Fruit fly (Drosophila melanogaster) whole organism, embryonic: Measurements from ENCODE around the gene Ak3.
A peak's percentile ranks its signal among the peaks of the same experiment; 100 is the strongest.

Experiments
- Awh ChIP-seq: fragments of 200-800 bp; sonication (Bioruptor generic); IDR thresholded peaks from 2 replicates; pipeline ENCODE4, ENCODE4 v1.3.6; 2022; ENCODE audit warnings: missing biosample characterization, missing genetic modification characterization
- B-H1 ChIP-seq: fragments of 200-800 bp; sonication (Bioruptor generic); IDR thresholded peaks from 3 replicates; pipeline ENCODE4 v1.3.6; 2022; ENCODE audit warnings: missing biosample characterization, missing genetic modification characterization
- B-H2 ChIP-seq: fragments of 200-800 bp; sonication (Bioruptor generic); optimal IDR thresholded peaks from 2 replicates; lab custom pipeline; 2018; ENCODE audit warnings: missing biosample characterization, mild to moderate bottlenecking, missing genetic modification characterization
- C15 ChIP-seq: fragments of 200-800 bp; sonication (Bioruptor generic); IDR thresholded peaks from 3 replicates; pipeline ENCODE4 v1.3.6; 2022; ENCODE audit warnings: missing biosample characterization, missing genetic modification characterization
- CG10979 ChIP-seq: fragments of 200-800 bp; sonication (Bioruptor generic); optimal IDR thresholded peaks from 2 replicates; lab custom pipeline; 2018; ENCODE audit warnings: missing biosample characterization, mild to moderate bottlenecking, missing genetic modification characterization, moderate library complexity
- CG11093 ChIP-seq: fragments of 200-800 bp; sonication (Bioruptor generic); IDR thresholded peaks from 3 replicates; pipeline ENCODE4 v1.3.6; 2022; ENCODE audit warnings: missing biosample characterization, missing genetic modification characterization
- CG11398 ChIP-seq: fragments of 200-800 bp; sonication (Bioruptor generic); optimal IDR thresholded peaks from 2 replicates; lab custom pipeline; 2016; ENCODE audit warnings: missing biosample characterization, missing genetic modification characterization
- CG12104 ChIP-seq: fragments of 200-800 bp; sonication (Bioruptor generic); optimal IDR thresholded peaks from 3 replicates; lab custom pipeline; 2016; ENCODE audit warnings: missing biosample characterization, missing genetic modification characterization
- CG12299 ChIP-seq: fragments of 200-800 bp; sonication (Bioruptor generic); optimal IDR thresholded peaks from 2 replicates; lab custom pipeline; 2018; ENCODE audit warnings: missing biosample characterization, mild to moderate bottlenecking, missing genetic modification characterization
- CG1233 ChIP-seq: fragments of 200-800 bp; sonication (Bioruptor generic); optimal IDR thresholded peaks from 4 replicates; lab custom pipeline; 2018; ENCODE audit warnings: missing biosample characterization, mild to moderate bottlenecking, missing genetic modification characterization
- CG14441 ChIP-seq: fragments of 200-800 bp; sonication (Bioruptor generic); IDR thresholded peaks from 2 replicates; pipeline ENCODE4 v1.3.6; 2022; ENCODE audit warnings: missing biosample characterization, missing genetic modification characterization
- CG15011 ChIP-seq: fragments of 200-800 bp; sonication (Bioruptor generic); optimal IDR thresholded peaks from 3 replicates; lab custom pipeline; 2018; ENCODE audit warnings: missing biosample characterization, mild to moderate bottlenecking, missing genetic modification characterization
- CG17361 ChIP-seq: fragments of 200-800 bp; sonication (Bioruptor generic); IDR thresholded peaks from 3 replicates; pipeline ENCODE4 v1.3.6; 2022; ENCODE audit warnings: missing biosample characterization, missing genetic modification characterization
- CG17568 ChIP-seq: fragments of 200-800 bp; sonication (Bioruptor generic); optimal IDR thresholded peaks from 2 replicates; lab custom pipeline; 2018; ENCODE audit warnings: missing biosample characterization, mild to moderate bottlenecking, missing genetic modification characterization, moderate library complexity
- CG1832 ChIP-seq: fragments of 200-800 bp; sonication (Bioruptor generic); optimal IDR thresholded peaks from 2 replicates; lab custom pipeline; 2017; ENCODE audit warnings: missing biosample characterization, mild to moderate bottlenecking, missing genetic modification characterization, inconsistent platforms
- CG18599 ChIP-seq: fragments of 200-800 bp; sonication (Bioruptor generic); optimal IDR thresholded peaks from 3 replicates; lab custom pipeline; 2017; ENCODE audit warnings: missing biosample characterization, missing genetic modification characterization, mild to moderate bottlenecking, moderate library complexity, missing genetic modification reagents
- CG2202 ChIP-seq: fragments of 200-800 bp; sonication (Bioruptor generic); optimal IDR thresholded peaks from 2 replicates; lab custom pipeline; 2018; ENCODE audit warnings: missing biosample characterization, mild to moderate bottlenecking, missing genetic modification characterization
- CG3281 ChIP-seq: fragments of 200-800 bp; sonication (Bioruptor generic); optimal IDR thresholded peaks from 3 replicates; lab custom pipeline; 2017; ENCODE audit warnings: missing biosample characterization, mild to moderate bottlenecking, missing genetic modification characterization
- CG3995 ChIP-seq: fragments of 200-800 bp; sonication (Bioruptor generic); optimal IDR thresholded peaks from 3 replicates; lab custom pipeline; 2016; ENCODE audit warnings: missing biosample characterization, missing genetic modification characterization
- CG4617 ChIP-seq: fragments of 200-800 bp; sonication (Bioruptor generic); optimal IDR thresholded peaks from 3 replicates; lab custom pipeline; 2016; ENCODE audit warnings: missing biosample characterization, missing genetic modification characterization, borderline replicate concordance
- CG7745 ChIP-seq: fragments of 200-800 bp; sonication (Bioruptor generic); optimal IDR thresholded peaks from 2 replicates; lab custom pipeline; 2018; ENCODE audit warnings: missing biosample characterization, mild to moderate bottlenecking, missing genetic modification characterization, moderate library complexity
- CG7928 ChIP-seq: fragments of 200-800 bp; sonication (Bioruptor generic); optimal IDR thresholded peaks from 2 replicates; lab custom pipeline; 2017; ENCODE audit warnings: missing biosample characterization, mild to moderate bottlenecking, missing genetic modification characterization
- CG8478 ChIP-seq: fragments of >200 bp; optimal IDR thresholded peaks from 2 replicates; lab custom pipeline; 2018
- CG8765 ChIP-seq: fragments of 200-800 bp; sonication (Bioruptor generic); IDR thresholded peaks from 2 replicates; pipeline ENCODE4 v1.3.6; 2022; ENCODE audit warnings: missing biosample characterization, missing genetic modification characterization
- CTCF ChIP-seq: fragments of 200-800 bp; sonication (Bioruptor generic); optimal IDR thresholded peaks from 2 replicates; lab custom pipeline; 2017; ENCODE audit warnings: missing biosample characterization, mild to moderate bottlenecking, missing genetic modification characterization, moderate library complexity
- Deaf1 ChIP-seq: fragments of 200-800 bp; optimal IDR thresholded peaks from 3 replicates; lab custom pipeline; 2019; ENCODE audit warnings: missing biosample characterization, mild to moderate bottlenecking, missing genetic modification characterization, moderate library complexity
- Eip74EF ChIP-seq, 2 experiments: fragments of 200-800 bp in 1 of 2; fragments of >200 bp in 1 of 2; sonication (Bioruptor generic) in 1 of 2; optimal IDR thresholded peaks; 2 replicates each; lab custom pipeline; 2017 to 2019; ENCODE audit warnings: missing biosample characterization in 2 of 2, missing genetic modification characterization in 2 of 2, mild to moderate bottlenecking in 1 of 2, moderate library complexity in 1 of 2
- H15 ChIP-seq: fragments of 200-800 bp; sonication (Bioruptor generic); IDR thresholded peaks from 3 replicates; pipeline ENCODE4 v1.3.6; 2022; ENCODE audit warnings: missing biosample characterization, missing genetic modification characterization
- HLH3B ChIP-seq: fragments of 200-800 bp; sonication (Bioruptor generic); IDR thresholded peaks from 2 replicates; pipeline ENCODE4 v1.3.6; 2022; ENCODE audit warnings: missing biosample characterization, missing genetic modification characterization
- Mrtf ChIP-seq: fragments of 200-800 bp; sonication (Bioruptor generic); IDR thresholded peaks from 3 replicates; pipeline ENCODE4 v1.3.6; 2022; ENCODE audit warnings: missing biosample characterization, missing genetic modification characterization
- Xbp1 ChIP-seq: fragments of 200-800 bp; sonication (Bioruptor generic); optimal IDR thresholded peaks from 3 replicates; lab custom pipeline; 2016; ENCODE audit warnings: missing biosample characterization, mild to moderate bottlenecking, missing genetic modification characterization
- amos ChIP-seq: fragments of 200-800 bp; sonication (Bioruptor generic); IDR thresholded peaks from 2 replicates; pipeline ENCODE4 v1.3.6; 2022; ENCODE audit warnings: missing biosample characterization, missing genetic modification characterization; ENCODE audit not compliant: partially characterized antibody
- ara ChIP-seq: fragments of 200-800 bp; sonication (Bioruptor generic); IDR thresholded peaks from 2 replicates; pipeline ENCODE4 v1.3.6; 2022; ENCODE audit warnings: missing biosample characterization, missing genetic modification characterization
- ato ChIP-seq: fragments of 200-800 bp; sonication (Bioruptor generic); IDR thresholded peaks from 2 replicates; pipeline ENCODE4 v1.3.6; 2022; ENCODE audit warnings: missing biosample characterization, missing genetic modification characterization; ENCODE audit not compliant: partially characterized antibody
- bab2 ChIP-seq: fragments of 200-800 bp; sonication (Bioruptor generic); optimal IDR thresholded peaks from 2 replicates; lab custom pipeline; 2016; ENCODE audit warnings: missing biosample characterization, missing genetic modification characterization
- bcd ChIP-seq: fragments of 200-800 bp; sonication (Bioruptor generic); optimal IDR thresholded peaks from 2 replicates; lab custom pipeline; 2017; ENCODE audit warnings: missing biosample characterization, mild to moderate bottlenecking, missing genetic modification characterization
- ci ChIP-seq: fragments of 200-800 bp; sonication (Bioruptor generic); IDR thresholded peaks from 3 replicates; pipeline ENCODE4 v1.3.6; 2022; ENCODE audit warnings: missing biosample characterization, missing genetic modification characterization
- dmrt11E ChIP-seq: fragments of 200-800 bp; sonication (Bioruptor generic); optimal IDR thresholded peaks from 3 replicates; lab custom pipeline; 2018; ENCODE audit warnings: missing biosample characterization, mild to moderate bottlenecking, missing genetic modification characterization, moderate library complexity
- esg ChIP-seq: fragments of 200-800 bp; sonication (Bioruptor generic); conservative IDR thresholded peaks from 2 replicates; pipeline ENCODE4 v1.3.6; 2022; ENCODE audit warnings: missing biosample characterization, missing genetic modification characterization
- eve ChIP-seq, 2 experiments: fragments of >200 bp; optimal IDR thresholded peaks; 2 replicates each; lab custom pipeline; 2017; ENCODE audit warnings: missing biosample characterization in 2 of 2, missing genetic modification characterization in 2 of 2
- gro ChIP-seq: fragments of 200-800 bp; sonication (Bioruptor generic); optimal IDR thresholded peaks from 2 replicates; lab custom pipeline; 2016; ENCODE audit warnings: missing biosample characterization, missing genetic modification characterization
- hb ChIP-seq: fragments of 200-800 bp; sonication (Bioruptor generic); IDR thresholded peaks from 3 replicates; pipeline ENCODE4 v1.3.6; 2022; ENCODE audit warnings: missing biosample characterization, missing genetic modification characterization; ENCODE audit not compliant: partially characterized antibody
- luna ChIP-seq: fragments of 200-800 bp; sonication (Bioruptor generic); optimal IDR thresholded peaks from 2 replicates; lab custom pipeline; 2016; ENCODE audit warnings: missing biosample characterization, missing genetic modification characterization
- mld ChIP-seq: fragments of 200-800 bp; sonication (Bioruptor generic); IDR thresholded peaks from 3 replicates; pipeline ENCODE4 v1.3.6; 2022; ENCODE audit warnings: missing biosample characterization, missing genetic modification characterization; ENCODE audit not compliant: partially characterized antibody
- otp ChIP-seq: fragments of 200-800 bp; sonication (Bioruptor generic); IDR thresholded peaks from 3 replicates; pipeline ENCODE4, ENCODE4 v1.3.6; 2022; ENCODE audit warnings: missing biosample characterization, missing genetic modification characterization
- sna ChIP-seq: fragments of 200-800 bp; sonication (Bioruptor generic); IDR thresholded peaks from 2 replicates; pipeline ENCODE4 v1.3.6; 2022; ENCODE audit warnings: missing biosample characterization, missing genetic modification characterization; ENCODE audit not compliant: partially characterized antibody
- so ChIP-seq: fragments of 200-800 bp; sonication (Bioruptor generic); IDR thresholded peaks from 3 replicates; pipeline ENCODE4 v1.3.6; 2022; ENCODE audit warnings: missing biosample characterization, missing genetic modification characterization
- stwl ChIP-seq: fragments of 200-800 bp; sonication (Bioruptor generic); optimal IDR thresholded peaks from 3 replicates; lab custom pipeline; 2018; ENCODE audit warnings: missing biosample characterization, mild to moderate bottlenecking, missing genetic modification characterization, moderate library complexity
- sug ChIP-seq: fragments of 200-800 bp; optimal IDR thresholded peaks from 2 replicates; lab custom pipeline; 2019; ENCODE audit warnings: missing biosample characterization, mild to moderate bottlenecking, missing genetic modification characterization, moderate library complexity
- unc-4 ChIP-seq: fragments of 200-800 bp; sonication (Bioruptor generic); IDR thresholded peaks from 2 replicates; pipeline ENCODE4 v1.3.6; 2022; ENCODE audit warnings: missing biosample characterization, missing genetic modification characterization; ENCODE audit not compliant: partially characterized antibody

Ak3 gene

DNA sequence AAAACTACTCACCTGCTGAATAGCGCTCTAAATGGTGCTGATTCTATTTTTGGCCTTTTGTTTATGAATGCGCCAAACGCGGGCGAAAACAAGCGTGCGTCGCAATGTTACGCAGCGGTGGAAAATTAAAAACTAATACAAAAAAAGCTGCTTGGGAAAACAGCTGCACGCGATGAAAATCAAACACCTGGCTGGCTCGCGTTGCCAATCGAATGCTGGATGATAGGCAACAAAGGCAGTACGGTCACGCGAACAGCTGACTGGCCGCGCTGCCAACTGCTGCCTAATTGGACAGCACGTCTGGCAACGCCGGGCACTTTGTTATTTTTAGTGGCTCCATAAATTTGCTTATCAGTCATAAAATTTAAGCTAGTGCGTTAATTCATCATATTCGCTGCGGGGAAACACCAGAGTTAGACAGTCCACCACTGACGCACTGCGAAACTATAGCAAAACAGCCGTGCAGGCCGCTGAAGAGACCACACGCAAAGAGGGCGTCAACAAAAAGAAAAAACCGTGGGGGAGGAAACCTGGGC is 20.9 kb downstream of the Ak3 start, which contains the start of the genes SelR and Tsp86D (continued):
- TF ChIP-seq CG1832 (GFP tag; lab: Kevin White, UChicago) = no peak
- peak; percentile 61; the same call in 1 of the 3 replicates for TF ChIP-seq otp (GFP tag; lab: Robert Waterston, UW)
- peak; percentile 66 for TF ChIP-seq unc-4 (GFP tag; lab: Robert Waterston, UW)
- no peak for TF ChIP-seq B-H1 (GFP tag; lab: Robert Waterston, UW)
- TF ChIP-seq CG10979 = peak; percentile 24
- TF ChIP-seq Mrtf (GFP tag; lab: Robert Waterston, UW) = no peak
- TF ChIP-seq Xbp1 (GFP tag; lab: Kevin White, UChicago) = no peak
- peak; percentile 65 for TF ChIP-seq CTCF (GFP tag; lab: Kevin White, UChicago)
- no peak for TF ChIP-seq esg (GFP tag; lab: Robert Waterston, UW)
- peak; percentile 48 for TF ChIP-seq CG12104 (GFP tag; lab: Kevin White, UChicago)
- TF ChIP-seq eve (GFP tag; optimal IDR thresholded peaks at IDR 0.05; lab: Kevin White, UChicago) = no peak
- no peak; the same call in 2 of the 3 replicates for TF ChIP-seq so (GFP tag; lab: Robert Waterston, UW)
- TF ChIP-seq CG3281 (GFP tag; lab: Kevin White, UChicago) = peak; percentile 69
- no peak for TF ChIP-seq mld (GFP tag; lab: Robert Waterston, UW)
- TF ChIP-seq C15 (GFP tag; lab: Robert Waterston, UW) = no peak
- no peak for TF ChIP-seq CG11398 (GFP tag; lab: Kevin White, UChicago)
- no peak for TF ChIP-seq CG8765 (GFP tag; lab: Robert Waterston, UW)
- TF ChIP-seq Awh (GFP tag; lab: Robert Waterston, UW) = no peak; the same call in 1 of the 2 replicates
- TF ChIP-seq B-H2 = peak; percentile 84
- TF ChIP-seq CG1233 (GFP tag; lab: Kevin White, UChicago) = peak; percentile 48
- TF ChIP-seq CG11093 (GFP tag; lab: Robert Waterston, UW) = no peak
- no peak for TF ChIP-seq bab2 (GFP tag; lab: Kevin White, UChicago)
- peak; percentile 22 for TF ChIP-seq CG7928
- no peak for TF ChIP-seq CG7745 (tag; lab: Kevin White, UChicago)
- 0 out of 2 replicates have a peak, but pooled peaks have one; percentile 11 for TF ChIP-seq HLH3B (GFP tag; lab: Robert Waterston, UW)
- TF ChIP-seq CG8478 = no peak
- no peak for TF ChIP-seq CG3995 (GFP tag; lab: Kevin White, UChicago)
- peak; percentile 95 for TF ChIP-seq sug (tag; lab: Kevin White, UChicago)
- TF ChIP-seq hb (GFP tag; lab: Robert Waterston, UW) = 0 out of 3 replicates have a peak, but pooled peaks have one; percentile 28
- no peak for TF ChIP-seq CG14441 (GFP tag; lab: Robert Waterston, UW)
- peak; percentile 62 for TF ChIP-seq CG17568 (GFP tag; lab: Kevin White, UChicago)
- peak; percentile 74 for TF ChIP-seq sna (GFP tag; lab: Robert Waterston, UW)
- no peak for TF ChIP-seq dmrt11E (tag; lab: Kevin White, UChicago)
- TF ChIP-seq CG4617 (GFP tag; lab: Kevin White, UChicago) = peak; percentile 86
- peak; percentile 73; the same call in 1 of the 2 replicates for TF ChIP-seq amos
- TF ChIP-seq CG15011 = no peak
- TF ChIP-seq CG17361 = no peak
- peak; percentile 80 for TF ChIP-seq CG12299
- peak; percentile 61 for TF ChIP-seq gro (GFP tag; lab: Kevin White, UChicago)
- TF ChIP-seq Deaf1 (tag; lab: Kevin White, UChicago) = peak; percentile 28
- 0 out of 2 replicates have a peak, but pooled peaks have one; percentile 12 for TF ChIP-seq ato
- no peak for TF ChIP-seq ara
- peak; percentile 18 for TF ChIP-seq CG18599 (GFP tag; lab: Kevin White, UChicago)
- TF ChIP-seq H15 = no peak
- TF ChIP-seq stwl (tag; lab: Kevin White, UChicago) = peak; percentile 75
- TF ChIP-seq CG2202 (tag; lab: Kevin White, UChicago) = no peak
- no peak for TF ChIP-seq luna (GFP tag; lab: Kevin White, UChicago)
- peak; percentile 24 for TF ChIP-seq bcd (GFP tag; lab: Kevin White, UChicago)
- peak; percentile 24; the same call in 2 of the 3 replicates for TF ChIP-seq ci (GFP tag; lab: Robert Waterston, UW)
- peak in 1 of 2 experiments; percentile 46 for TF ChIP-seq Eip74EF (GFP tag; optimal IDR thresholded peaks at IDR 0.05; lab: Kevin White, UChicago)
